Worm (Caenorhabditis elegans): ENCODE measurements around the gene K01F9.2.

Gene K01F9.2

ce11 chrIII:8850482-8851047 is 26.4 kb downstream of the K01F9.2 start, which contains the start of gene F44E2.9 (continued):
- peak; percentile 81 for TF ChIP-seq ets-4 (tag; optimal IDR thresholded peaks at IDR 0.05)
- TF ChIP-seq rnt-1 (tag; optimal IDR thresholded peaks at IDR 0.05): peak; percentile 52
- TF ChIP-seq hlh-30 (tag; optimal IDR thresholded peaks at IDR 0.05; ENCODE audit: insufficient read depth): peak; percentile 13
- peak; percentile 29 for TF ChIP-seq fax-1 (tag; optimal IDR thresholded peaks at IDR 0.05)
- TF ChIP-seq nfya-1 (tag; optimal IDR thresholded peaks at IDR 0.05): peak; percentile 22
- TF ChIP-seq che-1 (tag; optimal IDR thresholded peaks at IDR 0.05): no peak
- peak; percentile 51 for TF ChIP-seq ref-2 (tag; optimal IDR thresholded peaks at IDR 0.05)

ce11 chrIII:8849507-8849906 is 27.4 kb downstream of the K01F9.2 start, which contains the start of gene F44E2.8:
TSS of gene F44E2.8 (minus strand) at chrIII:8849877.
- no peak for TF ChIP-seq fkh-6 (tag; optimal IDR thresholded peaks at IDR 0.05)
- TF ChIP-seq ceh-2 (tag; optimal IDR thresholded peaks at IDR 0.05): no peak
- TF ChIP-seq fax-1 (tag; optimal IDR thresholded peaks at IDR 0.05): no peak
- no peak for TF ChIP-seq unc-86 (tag; optimal IDR thresholded peaks at IDR 0.05)
- TF ChIP-seq hlh-15 (tag; optimal IDR thresholded peaks at IDR 0.05): no peak
- no peak for TF ChIP-seq elt-4 (tag; optimal IDR thresholded peaks at IDR 0.05)
- TF ChIP-seq pha-4 (tag; optimal IDR thresholded peaks at IDR 0.05): no peak
- TF ChIP-seq ets-4 (tag; optimal IDR thresholded peaks at IDR 0.05): no peak
- no peak for TF ChIP-seq rnt-1 (tag; optimal IDR thresholded peaks at IDR 0.05)
- no peak for TF ChIP-seq tbx-7 (tag; optimal IDR thresholded peaks at IDR 0.05)
- TF ChIP-seq ceh-6 (GFP tag; optimal IDR thresholded peaks at IDR 0.05): no peak
- no peak for TF ChIP-seq T23F11.4 (GFP tag; optimal IDR thresholded peaks at IDR 0.05)
- no peak for TF ChIP-seq sox-4 (tag; optimal IDR thresholded peaks at IDR 0.05)
- no peak for TF ChIP-seq che-1 (tag; optimal IDR thresholded peaks at IDR 0.05)
- no peak for TF ChIP-seq ttx-3 (tag; optimal IDR thresholded peaks at IDR 0.05)
- no peak for TF ChIP-seq lim-6 (tag; optimal IDR thresholded peaks at IDR 0.05)
- TF ChIP-seq ceh-45 (GFP tag; IDR thresholded peaks at IDR 0.05): no peak
- no peak for TF ChIP-seq F13H6.1 (tag; optimal IDR thresholded peaks at IDR 0.05)
- no peak for TF ChIP-seq ceh-19 (GFP tag; optimal IDR thresholded peaks at IDR 0.05)
- no peak for TF ChIP-seq pros-1 (tag; optimal IDR thresholded peaks at IDR 0.05)

- TF ChIP-seq ref-2 (tag; optimal IDR thresholded peaks at IDR 0.05) (no peak), ahr-1 (tag; optimal IDR thresholded peaks at IDR 0.05) (no peak), ceh-30 (tag; optimal IDR thresholded peaks at IDR 0.05) (no peak), ceh-9 (tag; optimal IDR thresholded peaks at IDR 0.05) (no peak), T23F11.4 (GFP tag; optimal IDR thresholded peaks at IDR 0.05) (no peak), K09A11.1 (tag; optimal IDR thresholded peaks at IDR 0.05; ENCODE audit: insufficient read depth) (no peak), ceh-48 (tag; optimal IDR thresholded peaks at IDR 0.05) (no peak), ceh-19 (GFP tag; optimal IDR thresholded peaks at IDR 0.05) (no peak), pros-1 (tag; optimal IDR thresholded peaks at IDR 0.05) (no peak), ceh-34 (tag; optimal IDR thresholded peaks at IDR 0.05) (no peak), syd-9 (tag; optimal IDR thresholded peaks at IDR 0.05) (no peak)
These were observed 28.6 kb downstream of the K01F9.2 start, which contains the start of gene F44E2.7 for ce11 chrIII:8848372-8848771. TSS of gene F44E2.7 (minus strand) at chrIII:8848472.

ce11 chrIII:8847722-8848121 is 29.2 kb downstream of the K01F9.2 start:
- TF ChIP-seq ceh-31 (tag; optimal IDR thresholded peaks at IDR 0.05) (no peak), lin-11 (tag; optimal IDR thresholded peaks at IDR 0.05) (no peak), dve-1 (tag; optimal IDR thresholded peaks at IDR 0.05) (no peak), nfya-1 (tag; optimal IDR thresholded peaks at IDR 0.05) (peak; percentile 14), K02D7.2 (tag; optimal IDR thresholded peaks at IDR 0.05) (no peak), K09A11.1 (tag; optimal IDR thresholded peaks at IDR 0.05; ENCODE audit: insufficient read depth) (no peak), nhr-11 (tag; optimal IDR thresholded peaks at IDR 0.05) (no peak), ama-1 (optimal IDR thresholded peaks at IDR 0.05) (no peak), ceh-2 (tag; optimal IDR thresholded peaks at IDR 0.05) (no peak), ets-4 (tag; optimal IDR thresholded peaks at IDR 0.05) (no peak), unc-55 (GFP tag; optimal IDR thresholded peaks at IDR 0.05) (peak; percentile 6)
